Worm (Caenorhabditis elegans) whole organism, L4/young adult: Measurements from ENCODE around the gene C35D6.3.

ENCODE experiments used
- W03F9.2 ChIP-seq: fragments of 150-350 bp; optimal IDR thresholded peaks from 2 replicates; lab custom pipeline; 2014; ENCODE audit warnings: missing biosample characterization, missing genetic modification characterization
- dao-5 ChIP-seq: sonication (generic microtip); optimal IDR thresholded peaks from 2 replicates; lab custom pipeline; 2016; ENCODE audit warnings: missing genotype, missing genetic modification characterization, moderate library complexity, missing compliant biosample characterization

DNA sequence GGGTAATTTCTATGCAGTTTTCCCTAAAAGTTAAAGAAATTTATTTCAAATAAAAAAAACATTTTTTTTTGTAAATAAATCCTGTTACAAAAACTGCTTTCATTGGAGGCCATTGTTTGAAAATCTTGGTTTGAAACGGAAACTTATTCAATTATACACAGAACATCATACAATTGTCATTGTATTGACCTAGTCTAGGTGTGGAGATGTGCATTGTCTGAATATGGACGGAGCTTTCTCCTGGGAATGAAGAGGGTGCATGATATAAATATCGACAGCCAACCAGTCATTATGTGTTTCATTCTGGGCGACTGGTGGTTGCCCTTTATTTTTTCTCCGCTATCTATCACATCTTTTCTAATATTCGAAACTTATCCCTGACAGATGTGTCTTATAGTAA is at the start of gene C35D6.3:
- TF ChIP-seq W03F9.2 (tag; lab: Kevin White, UChicago) (no peak), dao-5 (tag; lab: Kevin White, UChicago) (no peak)
